Fruit fly (Drosophila melanogaster): ENCODE results near the gene CG5641.

- peak; percentile 30 for TF ChIP-seq cic (GFP tag; optimal IDR thresholded peaks at IDR 0.05)
- peak; percentile 6 for TF ChIP-seq CG33017 (tag; optimal IDR thresholded peaks at IDR 0.05)
- peak; percentile 26 for TF ChIP-seq CG11617 (GFP tag; optimal IDR thresholded peaks at IDR 0.05)
- TF ChIP-seq CG5204 (GFP tag; optimal IDR thresholded peaks at IDR 0.05), result no peak
- no peak for TF ChIP-seq Clk (GFP tag; optimal IDR thresholded peaks at IDR 0.05)
- TF ChIP-seq cnc (optimal IDR thresholded peaks at IDR 0.05), result no peak
- peak; percentile 15 for TF ChIP-seq CG7101 (tag; optimal IDR thresholded peaks at IDR 0.05)
- no peak for TF ChIP-seq Hr96 (GFP tag; optimal IDR thresholded peaks at IDR 0.05)
- peak; percentile 32 for TF ChIP-seq Mnt (GFP tag; optimal IDR thresholded peaks at IDR 0.05)
- no peak for TF ChIP-seq pad (GFP tag; optimal IDR thresholded peaks at IDR 0.05)
Observed at dm6 chr3R:12401672-12402296, 27.3 kb downstream of the CG5641 start, which contains the start of gene DNAlig3.
